Fruit fly (Drosophila melanogaster) whole organism, embryonic: ENCODE data around the gene MED14.
A peak's percentile ranks its signal among the peaks of the same experiment; 100 is the strongest.

Source experiments
- Asciz ChIP-seq: fragments of 200-800 bp; sonication (Bioruptor generic); optimal IDR thresholded peaks from 2 replicates; lab custom pipeline; 2017; ENCODE audit warnings: missing biosample characterization, mild to moderate bottlenecking, missing genetic modification characterization, missing genetic modification reagents
- CG12236 ChIP-seq: fragments of 200-800 bp; sonication (Bioruptor generic); optimal IDR thresholded peaks from 2 replicates; lab custom pipeline; 2016; ENCODE audit warnings: missing biosample characterization, missing genetic modification characterization
- CG13894 ChIP-seq: fragments of 200-800 bp; sonication (Bioruptor generic); optimal IDR thresholded peaks from 3 replicates; lab custom pipeline; 2018; ENCODE audit warnings: missing biosample characterization, mild to moderate bottlenecking, missing genetic modification characterization, moderate library complexity
- CG15479 ChIP-seq: fragments of 200-800 bp; sonication (Bioruptor generic); optimal IDR thresholded peaks from 3 replicates; lab custom pipeline; 2019; ENCODE audit warnings: missing biosample characterization, mild to moderate bottlenecking, missing genetic modification characterization, moderate library complexity
- CG15601 ChIP-seq: fragments of 200-800 bp; sonication (Bioruptor generic); optimal IDR thresholded peaks from 3 replicates; lab custom pipeline; 2019; ENCODE audit warnings: missing biosample characterization, mild to moderate bottlenecking, missing genetic modification characterization, moderate library complexity
- CG1603 ChIP-seq: fragments of 200-800 bp; sonication (Bioruptor generic); optimal IDR thresholded peaks from 2 replicates; lab custom pipeline; 2019; ENCODE audit warnings: missing biosample characterization, mild to moderate bottlenecking, missing genetic modification characterization, moderate library complexity
- CG16813 ChIP-seq: fragments of 200-800 bp; sonication (Bioruptor generic); IDR thresholded peaks from 3 replicates; pipeline ENCODE4 v1.3.6; 2022; ENCODE audit warnings: missing biosample characterization, missing genetic modification characterization; ENCODE audit not compliant: partially characterized antibody
- CG16815 ChIP-seq: fragments of 200-800 bp; sonication (Bioruptor generic); optimal IDR thresholded peaks from 3 replicates; lab custom pipeline; 2017; ENCODE audit warnings: missing biosample characterization, mild to moderate bottlenecking, missing genetic modification characterization
- CG18476 ChIP-seq: fragments of 200-800 bp; sonication (Bioruptor generic); optimal IDR thresholded peaks from 2 replicates; lab custom pipeline; 2016; ENCODE audit warnings: missing biosample characterization, mild to moderate bottlenecking, missing genetic modification characterization
- CG30020 ChIP-seq: fragments of 200-800 bp; optimal IDR thresholded peaks from 2 replicates; lab custom pipeline; 2019; ENCODE audit warnings: missing biosample characterization, mild to moderate bottlenecking, missing genetic modification characterization, moderate library complexity
- CG3281 ChIP-seq: fragments of 200-800 bp; sonication (Bioruptor generic); optimal IDR thresholded peaks from 3 replicates; lab custom pipeline; 2017; ENCODE audit warnings: missing biosample characterization, mild to moderate bottlenecking, missing genetic modification characterization
- CG4328 ChIP-seq: fragments of 200-800 bp; sonication (Bioruptor generic); optimal IDR thresholded peaks from 3 replicates; lab custom pipeline; 2017; ENCODE audit warnings: missing biosample characterization, missing genetic modification reagents, missing genetic modification characterization
- CG7372 ChIP-seq: fragments of 200-800 bp; sonication (Bioruptor generic); IDR thresholded peaks from 2 replicates; pipeline ENCODE4 v1.3.6; 2022; ENCODE audit warnings: missing biosample characterization, missing genetic modification characterization
- CkIIα-i1 ChIP-seq: fragments of 200-800 bp; sonication (Bioruptor generic); IDR thresholded peaks from 2 replicates; pipeline ENCODE4 v1.3.6; 2022; ENCODE audit warnings: missing biosample characterization, missing genetic modification characterization
- D19A ChIP-seq: fragments of 200-800 bp; optimal IDR thresholded peaks from 3 replicates; lab custom pipeline; 2019; ENCODE audit warnings: missing biosample characterization, mild to moderate bottlenecking, missing genetic modification characterization, moderate library complexity
- E2f1 ChIP-seq: fragments of 200-800 bp; sonication (Bioruptor generic); IDR thresholded peaks from 2 replicates; pipeline ENCODE4 v1.3.6; 2022; ENCODE audit warnings: missing biosample characterization, missing genetic modification characterization
- Gug ChIP-seq: fragments of 200-800 bp; sonication (Bioruptor generic); IDR thresholded peaks from 4 replicates; pipeline ENCODE4 v1.3.6; 2022; ENCODE audit warnings: missing biosample characterization, missing genetic modification characterization
- HLH3B ChIP-seq: fragments of 200-800 bp; sonication (Bioruptor generic); IDR thresholded peaks from 2 replicates; pipeline ENCODE4 v1.3.6; 2022; ENCODE audit warnings: missing biosample characterization, missing genetic modification characterization
- Hr39 ChIP-seq: fragments of >200 bp; optimal IDR thresholded peaks from 2 replicates; lab custom pipeline; 2017
- MTF-1 ChIP-seq: fragments of 200-800 bp; sonication (Bioruptor generic); optimal IDR thresholded peaks from 2 replicates; lab custom pipeline; 2018; ENCODE audit warnings: missing biosample characterization, mild to moderate bottlenecking, missing genetic modification characterization, borderline replicate concordance
- NFAT ChIP-seq: fragments of 200-800 bp; sonication (Bioruptor generic); IDR thresholded peaks from 2 replicates; pipeline ENCODE4 v1.3.6; 2022; ENCODE audit warnings: missing biosample characterization, missing genetic modification characterization
- Sox100B ChIP-seq: fragments of 200-800 bp; sonication (Bioruptor generic); optimal IDR thresholded peaks from 3 replicates; lab custom pipeline; 2018; ENCODE audit warnings: missing biosample characterization, mild to moderate bottlenecking, missing genetic modification characterization
- Vsx1 ChIP-seq: fragments of 200-800 bp; sonication (Bioruptor generic); optimal IDR thresholded peaks from 2 replicates; lab custom pipeline; 2017; ENCODE audit warnings: missing biosample characterization, mild to moderate bottlenecking, missing genetic modification characterization, missing genetic modification reagents
- Xrp1 ChIP-seq: fragments of 200-800 bp; sonication (Bioruptor generic); IDR thresholded peaks from 2 replicates; pipeline ENCODE4 v1.3.6; 2022; ENCODE audit warnings: missing biosample characterization, missing genetic modification characterization
- ap ChIP-seq: fragments of 200-800 bp; sonication (Bioruptor generic); IDR thresholded peaks from 2 replicates; pipeline ENCODE4 v1.3.6; 2022; ENCODE audit warnings: missing biosample characterization, missing genetic modification characterization
- bcd ChIP-seq: fragments of 200-800 bp; sonication (Bioruptor generic); optimal IDR thresholded peaks from 2 replicates; lab custom pipeline; 2017; ENCODE audit warnings: missing biosample characterization, mild to moderate bottlenecking, missing genetic modification characterization
- btn ChIP-seq: fragments of 200-800 bp; sonication (Bioruptor generic); optimal IDR thresholded peaks from 2 replicates; lab custom pipeline; 2016; ENCODE audit warnings: missing biosample characterization, missing genetic modification characterization
- cas ChIP-seq: fragments of 200-800 bp; sonication (Bioruptor generic); IDR thresholded peaks from 2 replicates; pipeline ENCODE4 v1.3.6; 2022; ENCODE audit warnings: missing biosample characterization, missing genetic modification characterization
- croc ChIP-seq: fragments of 200-800 bp; sonication (Bioruptor generic); conservative IDR thresholded peaks from 3 replicates; pipeline ENCODE4 v1.3.6; 2022; ENCODE audit warnings: missing biosample characterization, missing genetic modification characterization
- disco-r ChIP-seq: fragments of 200-800 bp; sonication (Bioruptor generic); optimal IDR thresholded peaks from 2 replicates; lab custom pipeline; 2016; ENCODE audit warnings: missing biosample characterization, missing genetic modification characterization
- esg ChIP-seq: fragments of 200-800 bp; sonication (Bioruptor generic); conservative IDR thresholded peaks from 2 replicates; pipeline ENCODE4 v1.3.6; 2022; ENCODE audit warnings: missing biosample characterization, missing genetic modification characterization
- h ChIP-seq: fragments of >200 bp; optimal IDR thresholded peaks from 2 replicates; lab custom pipeline; 2017
- hbn ChIP-seq: fragments of 200-800 bp; sonication (Bioruptor generic); IDR thresholded peaks from 2 replicates; pipeline ENCODE4 v1.3.6; 2022; ENCODE audit warnings: missing biosample characterization, missing genetic modification characterization; ENCODE audit not compliant: partially characterized antibody
- her ChIP-seq: fragments of 200-800 bp; sonication (Bioruptor generic); optimal IDR thresholded peaks from 2 replicates; lab custom pipeline; 2016; ENCODE audit warnings: missing biosample characterization, missing genetic modification characterization
- kah ChIP-seq: fragments of 200-800 bp; sonication (Bioruptor generic); optimal IDR thresholded peaks from 2 replicates; lab custom pipeline; 2018; ENCODE audit warnings: missing biosample characterization, mild to moderate bottlenecking, missing genetic modification characterization
- lola ChIP-seq, 3 experiments: fragments of >200 bp in 2 of 3; fragments of 200-800 bp in 1 of 3; sonication (Bioruptor generic) in 1 of 3; optimal IDR thresholded peaks; 2 replicates each; lab custom pipeline; 2017 to 2019; ENCODE audit warnings: missing biosample characterization in 3 of 3, missing genetic modification characterization in 3 of 3, mild to moderate bottlenecking in 1 of 3, moderate library complexity in 1 of 3
- nmo ChIP-seq: fragments of 200-800 bp; sonication (Bioruptor generic); optimal IDR thresholded peaks from 2 replicates; lab custom pipeline; 2018; ENCODE audit warnings: missing biosample characterization, mild to moderate bottlenecking, missing genetic modification characterization, moderate library complexity
- pan ChIP-seq, 4 experiments: fragments of >200 bp in 3 of 4; fragments of 200-800 bp in 1 of 4; sonication (Bioruptor generic) in 1 of 4; optimal IDR thresholded peaks in 3 of 4; IDR thresholded peaks in 1 of 4; 2 replicates each; pipeline versions ENCODE4 v1.3.6 to Lab custom; 2017 to 2022; ENCODE audit warnings: missing biosample characterization in 2 of 4, missing genetic modification characterization in 2 of 4, mixed read lengths in 1 of 4
- pfk ChIP-seq: fragments of 200-800 bp; sonication (Bioruptor generic); optimal IDR thresholded peaks from 2 replicates; lab custom pipeline; 2018; ENCODE audit warnings: missing biosample characterization, mild to moderate bottlenecking, missing genetic modification characterization, moderate library complexity
- pzg ChIP-seq: fragments of 200-800 bp; sonication (Bioruptor generic); optimal IDR thresholded peaks from 3 replicates; lab custom pipeline; 2018; ENCODE audit warnings: missing biosample characterization, mild to moderate bottlenecking, missing genetic modification characterization, moderate library complexity
- salm ChIP-seq: fragments of 200-800 bp; sonication (Bioruptor generic); optimal IDR thresholded peaks from 2 replicates; lab custom pipeline; 2018; ENCODE audit warnings: missing biosample characterization, mild to moderate bottlenecking, missing genetic modification characterization
- slbo ChIP-seq: fragments of 200-800 bp; sonication (Bioruptor generic); IDR thresholded peaks from 2 replicates; pipeline ENCODE4 v1.3.6; 2022; ENCODE audit warnings: missing biosample characterization, missing genetic modification characterization
- sr ChIP-seq: fragments of 200-800 bp; sonication (Bioruptor generic); IDR thresholded peaks from 3 replicates; pipeline ENCODE4 v1.3.6; 2022; ENCODE audit warnings: missing biosample characterization, missing genetic modification characterization
- tap ChIP-seq: fragments of 200-800 bp; optimal IDR thresholded peaks from 3 replicates; lab custom pipeline; 2019; ENCODE audit warnings: missing biosample characterization, mild to moderate bottlenecking, missing genetic modification characterization, moderate library complexity
- tin ChIP-seq: fragments of 200-800 bp; sonication (Bioruptor generic); optimal IDR thresholded peaks from 3 replicates; lab custom pipeline; 2016; ENCODE audit warnings: missing biosample characterization, missing genetic modification characterization
- tx ChIP-seq: fragments of 200-800 bp; sonication (Bioruptor generic); optimal IDR thresholded peaks from 2 replicates; lab custom pipeline; 2016; ENCODE audit warnings: missing biosample characterization, missing genetic modification characterization
- unc-4 ChIP-seq: fragments of 200-800 bp; sonication (Bioruptor generic); IDR thresholded peaks from 2 replicates; pipeline ENCODE4 v1.3.6; 2022; ENCODE audit warnings: missing biosample characterization, missing genetic modification characterization; ENCODE audit not compliant: partially characterized antibody
- vfl ChIP-seq: fragments of 200-800 bp; sonication (Bioruptor generic); optimal IDR thresholded peaks from 2 replicates; lab custom pipeline; 2016; ENCODE audit warnings: missing biosample characterization, missing genetic modification characterization
- zfh1 ChIP-seq: fragments of 200-800 bp; sonication (Bioruptor generic); IDR thresholded peaks from 3 replicates; pipeline ENCODE4 v1.3.6; 2022; ENCODE audit warnings: missing biosample characterization, missing genetic modification characterization

The MED14 gene

DNA sequence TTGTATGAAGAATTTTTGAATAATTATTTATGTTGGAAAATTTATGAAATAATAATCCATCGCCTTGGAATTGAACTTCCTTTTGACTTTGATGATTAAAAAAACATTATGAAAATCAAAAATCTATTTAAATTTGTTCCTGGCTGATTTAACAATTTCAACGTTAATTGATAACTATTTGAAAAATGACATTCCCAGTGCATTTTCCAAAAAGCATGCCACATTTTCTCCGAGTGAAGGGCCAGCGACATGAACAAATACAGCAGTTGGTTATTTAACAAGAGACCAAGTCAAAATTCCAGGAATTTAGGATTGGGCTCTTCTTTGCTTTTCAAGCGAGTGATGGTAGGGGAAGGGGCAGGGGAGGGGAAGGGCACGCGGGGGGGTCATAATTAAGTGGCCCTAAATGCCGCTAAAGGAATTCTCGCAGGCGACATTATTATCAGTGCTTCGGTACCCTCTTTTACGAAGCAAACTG is 29.4 kb downstream of the MED14 start (continued):
- TF ChIP-seq CG16815 (GFP tag; lab: Kevin White, UChicago) (peak; percentile 68), pan (optimal IDR thresholded peaks at IDR 0.05; lab: Kevin White, UChicago) (no peak), pan (GFP tag; optimal IDR thresholded peaks at IDR 0.05 in 1 of 2, IDR thresholded peaks at IDR 0.05 in 1 of 2) (no peak), CG3281 (GFP tag; lab: Kevin White, UChicago) (no peak)

DNA sequence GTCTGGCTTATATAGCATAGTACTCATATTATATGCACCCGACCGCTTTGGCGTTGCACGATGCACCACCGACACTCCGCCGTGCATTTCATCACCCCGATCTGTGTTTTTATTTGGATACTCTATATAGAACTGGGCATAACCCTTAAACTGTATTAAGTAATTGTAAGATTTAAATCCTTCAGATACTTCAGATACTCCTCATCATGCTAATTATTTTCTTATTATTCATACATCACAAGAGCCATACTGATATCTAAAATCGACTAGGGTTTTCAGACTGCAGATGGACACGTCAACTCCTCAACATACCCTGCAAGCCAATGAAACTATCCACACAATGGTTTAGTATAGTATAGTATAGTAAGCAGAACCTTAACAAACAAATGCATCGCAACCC is 30.5 kb downstream of the MED14 start:
- TF ChIP-seq NFAT (GFP tag; lab: Robert Waterston, UW), result no peak
- TF ChIP-seq her (GFP tag; lab: Kevin White, UChicago), result no peak
- no peak for TF ChIP-seq CkIIα-i1 (GFP tag; lab: Robert Waterston, UW)
- TF ChIP-seq Hr39, result no peak
- TF ChIP-seq Vsx1 (GFP tag; lab: Kevin White, UChicago), result no peak
- no peak for TF ChIP-seq sr
- no peak for TF ChIP-seq CG4328 (GFP tag; lab: Kevin White, UChicago)
- TF ChIP-seq HLH3B (GFP tag; lab: Robert Waterston, UW), result peak; percentile 34; the same call in 1 of the 2 replicates
- TF ChIP-seq CG16813, result no peak
- TF ChIP-seq CG12236, result no peak
- no peak for TF ChIP-seq ap (GFP tag; lab: Robert Waterston, UW)
- TF ChIP-seq salm (tag; lab: Kevin White, UChicago), result no peak
- no peak for TF ChIP-seq CG15479 (GFP tag; lab: Kevin White, UChicago)
- peak; percentile 64 for TF ChIP-seq CG1603 (tag; lab: Kevin White, UChicago)
- no peak for TF ChIP-seq pfk (GFP tag; lab: Kevin White, UChicago)
- no peak for TF ChIP-seq Sox100B (GFP tag; lab: Kevin White, UChicago)
- TF ChIP-seq disco-r (GFP tag; lab: Kevin White, UChicago), result no peak
- TF ChIP-seq CG7372, result no peak
- no peak for TF ChIP-seq tx
- TF ChIP-seq hbn (GFP tag; lab: Robert Waterston, UW), result no peak
- TF ChIP-seq Xrp1 (GFP tag; lab: Robert Waterston, UW), result peak; percentile 70
- no peak for TF ChIP-seq h
- no peak for TF ChIP-seq bcd (GFP tag; lab: Kevin White, UChicago)
- peak; percentile 77 for TF ChIP-seq zfh1
- TF ChIP-seq lola (GFP tag; optimal IDR thresholded peaks at IDR 0.05; lab: Kevin White, UChicago), result peak in 1 of 3 experiments; percentile 47
- no peak for TF ChIP-seq pzg (GFP tag; lab: Kevin White, UChicago)
- peak; percentile 12 for TF ChIP-seq Asciz (GFP tag; lab: Kevin White, UChicago)
- TF ChIP-seq btn (GFP tag; lab: Kevin White, UChicago), result no peak
- no peak for TF ChIP-seq unc-4 (GFP tag; lab: Robert Waterston, UW)
- no peak for TF ChIP-seq CG30020 (tag; lab: Kevin White, UChicago)
- no peak for TF ChIP-seq CG13894 (tag; lab: Kevin White, UChicago)
- no peak for TF ChIP-seq vfl (GFP tag; lab: Kevin White, UChicago)
- TF ChIP-seq D19A (tag; lab: Kevin White, UChicago), result peak; percentile 92
- TF ChIP-seq cas (GFP tag; lab: Robert Waterston, UW), result no peak
- no peak for TF ChIP-seq esg (GFP tag; lab: Robert Waterston, UW)
- TF ChIP-seq Gug, result peak; percentile 23; the same call in 2 of the 4 replicates
- no peak for TF ChIP-seq tin
- TF ChIP-seq nmo, result peak; percentile 31
- no peak; the same call in 2 of the 3 replicates for TF ChIP-seq croc (GFP tag; lab: Robert Waterston, UW)
- peak; percentile 37 for TF ChIP-seq CG15601 (tag; lab: Kevin White, UChicago)
- TF ChIP-seq slbo (GFP tag; lab: Robert Waterston, UW), result no peak
- TF ChIP-seq tap (tag; lab: Kevin White, UChicago), result no peak
- no peak for TF ChIP-seq E2f1 (GFP tag; lab: Robert Waterston, UW)
- TF ChIP-seq CG18476 (GFP tag; lab: Kevin White, UChicago), result no peak
- TF ChIP-seq MTF-1 (GFP tag; lab: Kevin White, UChicago), result no peak
- no peak for TF ChIP-seq kah (GFP tag; lab: Kevin White, UChicago)
